Worm (Caenorhabditis elegans): ENCODE results near the gene T24D5.3.

T24D5.3 gene

DNA sequence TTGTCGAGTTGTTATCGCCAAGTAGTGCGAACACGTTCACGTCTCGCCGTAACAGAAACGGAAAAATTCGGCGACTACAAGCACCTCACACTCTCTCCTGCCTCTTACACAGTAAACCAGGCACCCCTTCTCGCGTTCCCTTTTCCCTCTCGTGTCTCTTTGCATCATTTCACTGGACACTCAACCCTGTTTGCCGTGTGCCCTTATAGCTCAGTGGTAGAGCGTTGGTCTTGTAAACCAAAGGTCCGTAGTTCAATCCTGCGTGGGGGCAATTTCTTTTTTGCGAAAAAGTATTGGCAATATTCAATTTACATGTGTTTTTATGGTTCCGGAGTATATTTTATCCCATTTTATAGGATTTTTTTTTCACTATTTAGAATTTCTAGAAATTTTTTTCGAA, 16.3 kb upstream of the T24D5.3 start (continued):
- TF ChIP-seq syd-9 (tag; optimal IDR thresholded peaks at IDR 0.05) (peak; percentile 93), pag-3 (tag; optimal IDR thresholded peaks at IDR 0.05; ENCODE audit: borderline replicate concordance) (peak; percentile 85), Y22D7AL.16 (tag; optimal IDR thresholded peaks at IDR 0.05) (peak; percentile 85), F13H6.1 (tag; optimal IDR thresholded peaks at IDR 0.05) (peak; percentile 86), ets-4 (tag; optimal IDR thresholded peaks at IDR 0.05) (peak; percentile 52), C08G9.2 (tag; optimal IDR thresholded peaks at IDR 0.05) (peak; percentile 85), ceh-48 (tag; optimal IDR thresholded peaks at IDR 0.05) (peak; percentile 82), fkh-6 (tag; optimal IDR thresholded peaks at IDR 0.05) (peak; percentile 91), ceh-18 (tag; optimal IDR thresholded peaks at IDR 0.05) (peak; percentile 82), dve-1 (tag; optimal IDR thresholded peaks at IDR 0.05) (peak; percentile 76), K02D7.2 (tag; optimal IDR thresholded peaks at IDR 0.05) (peak; percentile 81), hlh-6 (tag; optimal IDR thresholded peaks at IDR 0.05) (peak; percentile 95), madf-2 (tag; optimal IDR thresholded peaks at IDR 0.05) (peak; percentile 92), ceh-6 (GFP tag; optimal IDR thresholded peaks at IDR 0.05) (peak; percentile 90), ceh-24 (tag; optimal IDR thresholded peaks at IDR 0.05) (peak; percentile 54), gmeb-2 (tag; optimal IDR thresholded peaks at IDR 0.05) (peak; percentile 95), ceh-2 (tag; optimal IDR thresholded peaks at IDR 0.05) (peak; percentile 85), pax-1 (tag; optimal IDR thresholded peaks at IDR 0.05) (no peak), K09A11.1 (tag; optimal IDR thresholded peaks at IDR 0.05; ENCODE audit: insufficient read depth) (peak; percentile 91), C38D4.7 (GFP tag; optimal IDR thresholded peaks at IDR 0.05) (peak; percentile 87), fax-1 (tag; optimal IDR thresholded peaks at IDR 0.05) (peak; percentile 89), pat-9 (tag; optimal IDR thresholded peaks at IDR 0.05) (peak; percentile 90), che-1 (tag; optimal IDR thresholded peaks at IDR 0.05) (peak; percentile 87), odd-2 (tag; optimal IDR thresholded peaks at IDR 0.05) (peak; percentile 84), nhr-11 (tag; optimal IDR thresholded peaks at IDR 0.05) (no peak)

DNA sequence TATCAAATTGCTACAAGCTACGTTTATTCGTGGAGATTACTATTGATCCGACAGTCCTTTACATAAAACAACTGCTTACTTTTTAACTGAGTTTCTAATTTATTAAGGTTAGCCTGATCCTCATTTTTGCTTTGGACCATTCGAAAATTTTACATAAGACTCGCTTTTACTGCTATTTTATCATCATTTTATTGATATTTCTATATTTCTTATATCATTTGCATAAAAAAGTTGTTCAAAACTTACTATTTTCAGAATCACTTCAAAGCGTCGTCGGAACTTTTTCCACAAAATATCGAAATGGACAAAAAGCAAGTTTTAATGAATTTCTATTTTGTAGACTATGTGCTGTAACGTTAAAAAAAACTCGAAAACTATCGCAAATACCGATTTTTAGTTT, 5.4 kb upstream of the T24D5.3 start, which contains the start of gene T24D5.1:
Gene T24D5.1, plus strand, starts transcription at position 301 of the 400 bp plus-strand sequence.
- TF ChIP-seq syd-9 (tag; optimal IDR thresholded peaks at IDR 0.05) = no peak
- no peak for TF ChIP-seq hlh-15 (tag; optimal IDR thresholded peaks at IDR 0.05)
- no peak for TF ChIP-seq eyg-1 (tag; optimal IDR thresholded peaks at IDR 0.05)
- TF ChIP-seq elt-4 (tag; optimal IDR thresholded peaks at IDR 0.05) = no peak

- TF ChIP-seq odd-2 (tag; optimal IDR thresholded peaks at IDR 0.05) (no peak), eyg-1 (tag; optimal IDR thresholded peaks at IDR 0.05) (no peak), che-1 (tag; optimal IDR thresholded peaks at IDR 0.05) (no peak), ceh-6 (GFP tag; optimal IDR thresholded peaks at IDR 0.05) (no peak), C38D4.7 (GFP tag; optimal IDR thresholded peaks at IDR 0.05) (no peak), ceh-24 (tag; optimal IDR thresholded peaks at IDR 0.05) (no peak), nfya-1 (tag; optimal IDR thresholded peaks at IDR 0.05) (no peak), mec-3 (tag; optimal IDR thresholded peaks at IDR 0.05; ENCODE audit: borderline replicate concordance) (no peak), zip-5 (tag; optimal IDR thresholded peaks at IDR 0.05) (no peak)
Measured at ce11 chrX:12583497-12583896, 3.6 kb downstream of the T24D5.3 start.

- TF ChIP-seq pqm-1 (tag; optimal IDR thresholded peaks at IDR 0.05) (no peak), sdc-2 (tag; optimal IDR thresholded peaks at IDR 0.05) (no peak), ceh-2 (tag; optimal IDR thresholded peaks at IDR 0.05) (no peak), pax-1 (tag; optimal IDR thresholded peaks at IDR 0.05) (no peak), ceh-45 (GFP tag; IDR thresholded peaks at IDR 0.05) (no peak), pha-2 (tag; optimal IDR thresholded peaks at IDR 0.05) (no peak), zip-5 (tag; optimal IDR thresholded peaks at IDR 0.05) (no peak), gmeb-2 (tag; optimal IDR thresholded peaks at IDR 0.05) (no peak), ceh-14 (tag; optimal IDR thresholded peaks at IDR 0.05) (no peak), lim-6 (tag; optimal IDR thresholded peaks at IDR 0.05) (no peak), ceh-6 (GFP tag; optimal IDR thresholded peaks at IDR 0.05) (no peak), ceh-31 (tag; optimal IDR thresholded peaks at IDR 0.05) (no peak), nfya-1 (tag; optimal IDR thresholded peaks at IDR 0.05) (no peak), fkh-10 (GFP tag; optimal IDR thresholded peaks at IDR 0.05) (no peak), sox-2 (GFP tag; IDR thresholded peaks at IDR 0.05) (no peak), hlh-13 (GFP tag; optimal IDR thresholded peaks at IDR 0.05) (no peak), ref-2 (tag; optimal IDR thresholded peaks at IDR 0.05) (no peak), pat-9 (tag; optimal IDR thresholded peaks at IDR 0.05) (no peak)
Measured at ce11 chrX:12586352-12586751, 6.5 kb downstream of the T24D5.3 start, which contains the start of gene T24D5.2. Gene T24D5.2 (minus strand): TSS chrX:12586452.

All from whole organism, late embryonic.